Fruit fly (Drosophila melanogaster) whole organism, wandering third instar larva: ENCODE data around the gene REPTOR.

ENCODE experiments used
- Abd-B ChIP-seq: fragments of >200 bp; optimal IDR thresholded peaks from 2 replicates; lab custom pipeline; 2017; ENCODE audit warnings: missing biosample characterization, missing genetic modification characterization
- CG32264 ChIP-seq: fragments of 200-800 bp; sonication (Bioruptor generic); optimal IDR thresholded peaks from 2 replicates; lab custom pipeline; 2016; ENCODE audit warnings: missing biosample characterization, missing genetic modification characterization
- CG9705 ChIP-seq: fragments of 200-800 bp; sonication (Bioruptor generic); optimal IDR thresholded peaks from 2 replicates; lab custom pipeline; 2018; ENCODE audit warnings: missing biosample characterization, mild to moderate bottlenecking, missing genetic modification characterization
- CrebA ChIP-seq: fragments of 200-800 bp; sonication (Bioruptor generic); optimal IDR thresholded peaks from 2 replicates; lab custom pipeline; 2016; ENCODE audit warnings: missing biosample characterization, mild to moderate bottlenecking, missing genetic modification characterization, borderline replicate concordance
- Dfd ChIP-seq: fragments of >200 bp; optimal IDR thresholded peaks from 2 replicates; lab custom pipeline; 2017; ENCODE audit warnings: missing biosample characterization, missing genetic modification characterization
- Dif ChIP-seq: fragments of 200-275, 200-300 bp; sonication (Bioruptor generic); optimal IDR thresholded peaks from 2 replicates; lab custom pipeline; 2018; ENCODE audit warnings: missing biosample characterization, missing genetic modification characterization; ENCODE audit not compliant: partially characterized antibody
- GATAd ChIP-seq: sonication (Bioruptor generic); optimal IDR thresholded peaks from 2 replicates; lab custom pipeline; 2016; ENCODE audit warnings: missing biosample characterization, missing genetic modification characterization
- HLH106 ChIP-seq: fragments of 200-800 bp; optimal IDR thresholded peaks from 3 replicates; lab custom pipeline; 2019; ENCODE audit warnings: missing biosample characterization, mild to moderate bottlenecking, missing genetic modification characterization, moderate library complexity
- Hnf4 ChIP-seq: fragments of 200-800 bp; sonication (Bioruptor generic); optimal IDR thresholded peaks from 2 replicates; lab custom pipeline; 2016; ENCODE audit warnings: missing biosample characterization, mild to moderate bottlenecking, missing genetic modification characterization
- Hr78 ChIP-seq: fragments of >200 bp; optimal IDR thresholded peaks from 2 replicates; lab custom pipeline; 2017; ENCODE audit warnings: missing biosample characterization, missing genetic modification characterization
- Hr83 ChIP-seq: fragments of 200-300 bp; sonication (Bioruptor generic); optimal IDR thresholded peaks from 2 replicates; lab custom pipeline; 2016; ENCODE audit warnings: missing biosample characterization, mild to moderate bottlenecking, missing genetic modification characterization, moderate library complexity; ENCODE audit not compliant: poor library complexity, severe bottlenecking
- Jra ChIP-seq: sonication (Bioruptor generic); optimal IDR thresholded peaks from 2 replicates; lab custom pipeline; 2016; ENCODE audit warnings: missing biosample characterization, missing genetic modification characterization
- Mio ChIP-seq: sonication (Bioruptor generic); optimal IDR thresholded peaks from 2 replicates; lab custom pipeline; 2016; ENCODE audit warnings: missing biosample characterization, missing genetic modification characterization
- Myc ChIP-seq: fragments of >200 bp; optimal IDR thresholded peaks from 2 replicates; lab custom pipeline; 2017
- N ChIP-seq: fragments of >200 bp; optimal IDR thresholded peaks from 2 replicates; lab custom pipeline; 2018; ENCODE audit warnings: missing biosample characterization, missing external identifiers, missing genetic modification characterization
- OdsH ChIP-seq: fragments of 200-800 bp; sonication (Bioruptor generic); optimal IDR thresholded peaks from 2 replicates; lab custom pipeline; 2016; ENCODE audit warnings: missing biosample characterization, mild to moderate bottlenecking, missing genetic modification characterization
- Rel ChIP-seq, 2 experiments: fragments of 200-800 bp; sonication (Bioruptor generic) in 1 of 2; optimal IDR thresholded peaks; 2 replicates in 1 of 2; 3 replicates in 1 of 2; lab custom pipeline; 2016 to 2019; ENCODE audit warnings: mild to moderate bottlenecking in 2 of 2, missing biosample characterization in 2 of 2, missing genetic modification characterization in 2 of 2, moderate library complexity in 1 of 2
- Sp1 ChIP-seq: fragments of 200-800 bp; sonication (Bioruptor generic); optimal IDR thresholded peaks from 3 replicates; lab custom pipeline; 2019; ENCODE audit warnings: missing biosample characterization, mild to moderate bottlenecking, missing genetic modification characterization, moderate library complexity
- Vsx2 ChIP-seq: fragments of 200-300, 225-300 bp; sonication (Bioruptor generic); optimal IDR thresholded peaks from 2 replicates; lab custom pipeline; 2018; ENCODE audit warnings: missing biosample characterization, missing genetic modification characterization; ENCODE audit not compliant: partially characterized antibody
- br ChIP-seq: fragments of 200-800 bp; sonication (Bioruptor generic); optimal IDR thresholded peaks from 2 replicates; lab custom pipeline; 2016; ENCODE audit warnings: missing biosample characterization, missing genetic modification characterization
- brk ChIP-seq: fragments of 200-800 bp; sonication (Bioruptor generic); optimal IDR thresholded peaks from 2 replicates; lab custom pipeline; 2016; ENCODE audit warnings: missing biosample characterization, mild to moderate bottlenecking, missing genetic modification characterization
- dl ChIP-seq, 2 experiments: fragments of 175-275, 200-275 bp in 1 of 2; fragments of 200-275 bp in 1 of 2; sonication (Bioruptor generic); optimal IDR thresholded peaks; lab custom pipeline; 2018; ENCODE audit warnings: mild to moderate bottlenecking in 2 of 2, missing biosample characterization in 2 of 2, missing genetic modification characterization in 2 of 2, moderate library complexity in 2 of 2; ENCODE audit not compliant: partially characterized antibody in 2 of 2, insufficient read depth in 1 of 2
- dmrt93B ChIP-seq: fragments of 200-800 bp; sonication (Bioruptor generic); optimal IDR thresholded peaks from 2 replicates; lab custom pipeline; 2018; ENCODE audit warnings: missing biosample characterization, mild to moderate bottlenecking, missing genetic modification characterization
- dsf ChIP-seq: sonication (Bioruptor generic); optimal IDR thresholded peaks from 2 replicates; lab custom pipeline; 2016; ENCODE audit warnings: missing biosample characterization, missing genetic modification characterization, borderline replicate concordance
- ey ChIP-seq: fragments of 200-800 bp; sonication (Bioruptor generic); optimal IDR thresholded peaks from 2 replicates; lab custom pipeline; 2016; ENCODE audit warnings: missing biosample characterization, missing genetic modification characterization
- foxo ChIP-seq, 2 experiments: fragments of 200-800 bp; sonication (Bioruptor generic); optimal IDR thresholded peaks; 2 replicates in 1 of 2; 3 replicates in 1 of 2; lab custom pipeline; 2016 to 2017; ENCODE audit warnings: missing biosample characterization in 2 of 2, missing genetic modification characterization in 2 of 2
- fru ChIP-seq: fragments of 200-800 bp; sonication (Bioruptor generic); optimal IDR thresholded peaks from 3 replicates; lab custom pipeline; 2016; ENCODE audit warnings: missing biosample characterization, mild to moderate bottlenecking, missing genetic modification characterization
- h ChIP-seq: fragments of 200-800 bp; sonication (Bioruptor generic); optimal IDR thresholded peaks from 3 replicates; lab custom pipeline; 2016; ENCODE audit warnings: missing biosample characterization, mild to moderate bottlenecking, missing genetic modification characterization
- jim ChIP-seq: fragments of 175-275, 200-325 bp; sonication (Bioruptor generic); optimal IDR thresholded peaks from 2 replicates; lab custom pipeline; 2016; ENCODE audit warnings: missing biosample characterization, mild to moderate bottlenecking, missing genetic modification characterization
- lola ChIP-seq: fragments of >200 bp; optimal IDR thresholded peaks from 2 replicates; lab custom pipeline; 2017; ENCODE audit warnings: missing biosample characterization, missing genetic modification characterization
- pan ChIP-seq: fragments of >200 bp; optimal IDR thresholded peaks from 2 replicates; lab custom pipeline; 2017
- psq ChIP-seq: fragments of 200-800 bp; sonication (Bioruptor generic); optimal IDR thresholded peaks from 3 replicates; lab custom pipeline; 2017; ENCODE audit warnings: missing biosample characterization, mild to moderate bottlenecking, missing genetic modification characterization, moderate library complexity
- rgr ChIP-seq: fragments of 200-800 bp; sonication (Bioruptor generic); optimal IDR thresholded peaks from 3 replicates; lab custom pipeline; 2016; ENCODE audit warnings: missing biosample characterization, mild to moderate bottlenecking, missing genetic modification characterization
- sage ChIP-seq: fragments of 200-800 bp; sonication (Bioruptor generic); optimal IDR thresholded peaks from 2 replicates; lab custom pipeline; 2016; ENCODE audit warnings: missing biosample characterization, mild to moderate bottlenecking, missing genetic modification characterization
- sv ChIP-seq: fragments of 200-800 bp; sonication (Bioruptor generic); optimal IDR thresholded peaks from 3 replicates; lab custom pipeline; 2016; ENCODE audit warnings: missing biosample characterization, missing genetic modification characterization
- tai ChIP-seq: sonication (Bioruptor generic); optimal IDR thresholded peaks from 2 replicates; lab custom pipeline; 2016; ENCODE audit warnings: missing biosample characterization, missing genetic modification characterization
- usp ChIP-seq: fragments of >200 bp; optimal IDR thresholded peaks from 2 replicates; lab custom pipeline; 2017; ENCODE audit warnings: missing biosample characterization, missing genetic modification characterization
- woc ChIP-seq: sonication (Bioruptor generic); optimal IDR thresholded peaks from 2 replicates; lab custom pipeline; 2016; ENCODE audit warnings: missing biosample characterization, mild to moderate bottlenecking, missing genetic modification characterization

Gene REPTOR

DNA sequence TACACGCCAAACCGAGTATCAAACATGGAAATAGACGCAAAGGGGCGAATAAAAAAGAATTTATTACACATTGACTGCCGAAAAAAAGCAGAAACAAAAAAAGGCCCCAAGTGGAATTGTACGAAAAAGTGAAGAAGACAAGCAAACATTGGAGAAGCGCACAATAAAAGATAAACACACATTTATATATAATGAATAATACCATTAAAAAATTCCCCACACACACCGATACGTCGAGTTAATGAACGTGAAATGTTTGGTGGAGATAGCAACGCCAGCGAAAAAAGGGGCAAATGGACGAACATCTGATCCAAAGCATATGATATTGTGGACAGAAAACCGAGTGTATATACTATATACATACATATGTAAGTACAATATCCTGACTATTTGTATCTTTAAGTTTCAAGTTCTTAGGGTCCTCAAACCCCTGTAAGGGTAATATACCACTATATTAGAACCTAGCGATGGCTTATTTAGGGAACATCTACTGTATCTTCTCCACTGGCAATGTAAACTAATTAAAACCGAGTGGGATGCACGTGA lies 17.8 kb downstream of the REPTOR start:
- no peak for TF ChIP-seq dl (GFP tag; optimal IDR thresholded peaks at IDR 0.05; lab: Kevin White, UChicago; ENCODE audit: insufficient read depth in 1 of 2, partially characterized antibody in 2 of 2)
- TF ChIP-seq Vsx2, result no peak
- TF ChIP-seq Hnf4, result no peak
- TF ChIP-seq Dif (GFP tag; lab: Kevin White, UChicago), result peak; percentile 16
- no peak for TF ChIP-seq sv (GFP tag; lab: Kevin White, UChicago)
- peak; percentile 34 for TF ChIP-seq fru
- no peak for TF ChIP-seq jim (GFP tag; lab: Kevin White, UChicago)
- peak; percentile 4 for TF ChIP-seq brk (GFP tag; lab: Kevin White, UChicago)
- TF ChIP-seq Jra (GFP tag; lab: Kevin White, UChicago), result no peak
- TF ChIP-seq sage (GFP tag; lab: Kevin White, UChicago), result peak; percentile 20
- no peak for TF ChIP-seq Sp1
- TF ChIP-seq N (GFP tag; lab: Kevin White, UChicago), result no peak
- peak; percentile 8 for TF ChIP-seq Rel (GFP tag; optimal IDR thresholded peaks at IDR 0.05; lab: Kevin White, UChicago)
- peak; percentile 77 for TF ChIP-seq Rel (tag; optimal IDR thresholded peaks at IDR 0.05; lab: Kevin White, UChicago)
- TF ChIP-seq CrebA, result peak; percentile 75
- peak; percentile 54 for TF ChIP-seq psq (GFP tag; lab: Kevin White, UChicago)
- peak; percentile 30 for TF ChIP-seq HLH106 (tag; lab: Kevin White, UChicago)
- no peak for TF ChIP-seq tai (GFP tag; lab: Kevin White, UChicago)
- TF ChIP-seq CG32264 (GFP tag; lab: Kevin White, UChicago), result no peak
- no peak for TF ChIP-seq dmrt93B (GFP tag; lab: Kevin White, UChicago)
- TF ChIP-seq Hr83 (GFP tag; lab: Kevin White, UChicago), result no peak
- no peak for TF ChIP-seq foxo (GFP tag; optimal IDR thresholded peaks at IDR 0.05; lab: Kevin White, UChicago)
- TF ChIP-seq Myc, result no peak
- TF ChIP-seq ey (GFP tag; lab: Kevin White, UChicago), result peak; percentile 42
- TF ChIP-seq Abd-B, result no peak
- TF ChIP-seq CG9705 (GFP tag; lab: Kevin White, UChicago), result no peak
- no peak for TF ChIP-seq Hr78 (GFP tag; lab: Kevin White, UChicago)
- no peak for TF ChIP-seq Dfd
- peak; percentile 26 for TF ChIP-seq rgr (GFP tag; lab: Kevin White, UChicago)
- no peak for TF ChIP-seq usp (GFP tag; lab: Kevin White, UChicago)
- no peak for TF ChIP-seq Mio (GFP tag; lab: Kevin White, UChicago)
- no peak for TF ChIP-seq woc (GFP tag; lab: Kevin White, UChicago)
- TF ChIP-seq OdsH (GFP tag; lab: Kevin White, UChicago), result peak; percentile 23
- TF ChIP-seq br (GFP tag; lab: Kevin White, UChicago), result no peak
- TF ChIP-seq dsf (GFP tag; lab: Kevin White, UChicago), result no peak
- TF ChIP-seq GATAd (GFP tag; lab: Kevin White, UChicago), result no peak
- no peak for TF ChIP-seq pan (lab: Kevin White, UChicago)
- peak; percentile 64 for TF ChIP-seq h (GFP tag; lab: Kevin White, UChicago)
- TF ChIP-seq lola (GFP tag; lab: Kevin White, UChicago), result no peak

DNA sequence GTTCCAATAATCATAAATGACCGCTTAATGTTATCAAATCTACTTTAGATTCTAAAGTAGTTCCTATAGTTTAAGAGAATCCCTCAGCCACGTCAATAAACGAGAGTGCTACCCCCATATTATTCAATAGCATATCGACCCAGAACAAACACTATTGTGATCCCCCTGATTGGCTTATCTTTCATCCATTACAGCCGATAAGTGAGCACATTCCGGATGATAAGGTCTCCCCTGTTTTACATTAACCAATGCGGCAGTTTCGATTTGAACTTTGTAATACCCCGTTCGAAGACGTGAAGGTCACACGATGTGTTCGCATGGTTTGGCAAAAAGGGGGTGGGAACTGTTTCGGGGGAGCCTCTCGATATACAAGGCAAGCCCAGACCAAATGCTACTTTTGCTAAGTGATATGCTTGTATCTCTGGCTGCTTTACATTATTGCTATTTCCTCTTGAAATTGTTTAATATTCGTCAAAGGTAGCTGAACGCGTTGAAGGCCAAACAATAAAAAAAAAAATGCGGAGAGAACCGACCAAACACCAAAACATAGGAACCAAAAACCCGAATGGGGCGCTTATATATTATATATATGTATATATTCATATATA lies 18.4 kb downstream of the REPTOR start:
- no peak for TF ChIP-seq Rel (GFP tag; optimal IDR thresholded peaks at IDR 0.05; lab: Kevin White, UChicago)
- peak; percentile 60 for TF ChIP-seq Rel (tag; optimal IDR thresholded peaks at IDR 0.05; lab: Kevin White, UChicago)
- no peak for TF ChIP-seq br (GFP tag; lab: Kevin White, UChicago)
